Worm (Caenorhabditis elegans) whole organism, L4/young adult: ENCODE data around the gene crh-2.

Source experiments
- W03F9.2 ChIP-seq: fragments of 150-350 bp; optimal IDR thresholded peaks from 2 replicates; lab custom pipeline; 2014; ENCODE audit warnings: missing biosample characterization, missing genetic modification characterization
- dao-5 ChIP-seq: sonication (generic microtip); optimal IDR thresholded peaks from 2 replicates; lab custom pipeline; 2016; ENCODE audit warnings: missing genotype, missing genetic modification characterization, moderate library complexity, missing compliant biosample characterization
- him-1 ChIP-seq: sonication (generic microtip); optimal IDR thresholded peaks from 2 replicates; lab custom pipeline; 2016; ENCODE audit warnings: missing genotype, missing genetic modification reagents, missing genetic modification characterization, missing compliant biosample characterization

- TF ChIP-seq dao-5 (no peak), W03F9.2 (tag; lab: Kevin White, UChicago) (no peak), him-1 (tag; lab: Kevin White, UChicago) (no peak)
These were observed 2.5 kb downstream of the crh-2 start for ce11 chrII:5184661-5185545.
